Worm (Caenorhabditis elegans): ENCODE results near the gene fat-6.

DNA sequence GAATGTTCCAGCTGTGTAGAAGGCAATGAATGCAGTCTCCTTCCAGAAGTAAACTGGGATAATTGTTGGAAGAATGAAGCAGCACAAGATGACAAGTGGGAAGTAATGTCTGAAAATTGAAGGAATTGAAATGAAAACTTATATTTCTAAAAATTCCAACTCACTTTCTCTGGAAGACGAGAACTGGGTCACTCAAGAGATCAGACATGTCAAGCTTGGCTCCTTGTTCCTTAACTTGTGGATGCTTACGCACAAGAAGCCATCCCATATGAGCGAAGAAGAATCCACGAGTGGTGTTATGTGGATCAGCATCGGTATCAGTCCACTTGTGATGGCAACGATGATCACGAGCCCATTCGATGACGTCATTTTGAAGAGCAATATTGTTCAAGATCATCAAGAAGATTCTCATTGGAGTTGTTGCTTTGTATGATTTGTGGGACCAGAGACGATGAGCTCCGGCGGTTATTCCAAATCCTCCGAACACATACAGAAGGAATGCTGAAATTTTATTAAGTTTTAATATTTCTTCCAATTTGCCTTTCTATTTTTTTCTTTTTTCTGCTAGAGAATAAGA lies 1.1 kb downstream of the fat-6 start:
- TF ChIP-seq nhr-237 (tag; optimal IDR thresholded peaks at IDR 0.05) (no peak), ceh-82 (tag; optimal IDR thresholded peaks at IDR 0.05) (no peak), nhr-20 (tag; optimal IDR thresholded peaks at IDR 0.05) (no peak), blmp-1 (tag; optimal IDR thresholded peaks at IDR 0.05) (no peak), aha-1 (tag; optimal IDR thresholded peaks at IDR 0.05) (no peak), rnt-1 (tag; optimal IDR thresholded peaks at IDR 0.05) (no peak), nhr-76 (tag; optimal IDR thresholded peaks at IDR 0.05) (no peak), lin-14 (GFP tag; optimal IDR thresholded peaks at IDR 0.05) (no peak), ama-1 (optimal IDR thresholded peaks at IDR 0.05) (no peak), egl-27 (tag; optimal IDR thresholded peaks at IDR 0.05) (no peak)
